Worm (Caenorhabditis elegans) whole organism, young adult: ENCODE measurements around the gene Y67D2.2.

ENCODE experiments used
- B0336.3 ChIP-seq: fragments of 200-800 bp; sonication (Bioruptor generic); IDR thresholded peaks from 2 replicates; pipeline ENCODE4 v1.3.6; 2022; ENCODE audit warnings: missing genetic modification characterization, missing compliant biosample characterization
- C06A6.2 ChIP-seq: fragments of 200-800 bp; sonication (Bioruptor generic); conservative IDR thresholded peaks from 2 replicates; pipeline ENCODE4 v1.3.6; 2022; ENCODE audit warnings: missing genetic modification characterization, missing compliant biosample characterization
- C17E4.6 ChIP-seq: fragments of 200-800 bp; sonication (Bioruptor generic); IDR thresholded peaks from 2 replicates; pipeline ENCODE4 v1.3.6; 2022; ENCODE audit warnings: missing genetic modification reagents, missing genetic modification characterization, missing compliant biosample characterization
- F33H1.4 ChIP-seq: fragments of 200-800 bp; sonication (Bioruptor generic); IDR thresholded peaks from 2 replicates; pipeline ENCODE4 v1.3.6; 2022; ENCODE audit warnings: missing genetic modification reagents, missing genetic modification characterization, missing compliant biosample characterization
- F37B4.10 ChIP-seq: fragments of 200-800 bp; sonication (Bioruptor generic); IDR thresholded peaks from 2 replicates; pipeline ENCODE4 v1.3.6; 2022; ENCODE audit warnings: missing genetic modification characterization, missing compliant biosample characterization
- F49E8.2 ChIP-seq: sonication (generic microtip); optimal IDR thresholded peaks from 3 replicates; lab custom pipeline; 2017; ENCODE audit warnings: missing genetic modification characterization, mild to moderate bottlenecking, missing compliant biosample characterization, antibody characterized with exemption, moderate library complexity; ENCODE audit not compliant: insufficient read depth
- F55B11.4 ChIP-seq: sonication (generic microtip); optimal IDR thresholded peaks from 2 replicates; lab custom pipeline; 2016; ENCODE audit warnings: missing compliant biosample characterization, missing genetic modification characterization, borderline replicate concordance; ENCODE audit not compliant: insufficient read depth
- F57C9.4 ChIP-seq: sonication (generic microtip); optimal IDR thresholded peaks from 2 replicates; lab custom pipeline; 2017; ENCODE audit warnings: mild to moderate bottlenecking, missing genetic modification characterization, missing compliant biosample characterization
- K12H6.12 ChIP-seq: fragments of 200-800 bp; sonication (Bioruptor generic); optimal IDR thresholded peaks from 2 replicates; lab custom pipeline; 2018; ENCODE audit warnings: mild to moderate bottlenecking, missing genetic modification characterization, missing compliant biosample characterization
- T26A5.8 ChIP-seq: sonication (generic microtip); optimal IDR thresholded peaks from 2 replicates; lab custom pipeline; 2016; ENCODE audit warnings: missing genetic modification characterization, missing compliant biosample characterization
- Y56A3A.18 ChIP-seq: fragments of 200-800 bp; sonication (Bioruptor generic); IDR thresholded peaks from 2 replicates; pipeline ENCODE4 v1.3.6; 2022; ENCODE audit warnings: missing genetic modification reagents, missing genetic modification characterization, missing compliant biosample characterization
- Y67H2A.10 ChIP-seq: fragments of 200-800 bp; sonication (Bioruptor generic); conservative IDR thresholded peaks from 2 replicates; pipeline ENCODE4 v1.3.6; 2022; ENCODE audit warnings: missing genetic modification reagents, missing genetic modification characterization, missing compliant biosample characterization
- atf-7 ChIP-seq: sonication (generic microtip); optimal IDR thresholded peaks from 2 replicates; lab custom pipeline; 2017; ENCODE audit warnings: mild to moderate bottlenecking, missing genetic modification characterization, missing compliant biosample characterization
- attf-6 ChIP-seq: fragments of 200-800 bp; sonication (Bioruptor generic); IDR thresholded peaks from 2 replicates; pipeline ENCODE4 v1.3.6; 2022; ENCODE audit warnings: missing genetic modification reagents, missing genetic modification characterization, missing compliant biosample characterization
- ccch-3 ChIP-seq: fragments of 200-800 bp; sonication (Bioruptor generic); optimal IDR thresholded peaks from 2 replicates; lab custom pipeline; 2018; ENCODE audit warnings: mild to moderate bottlenecking, missing genetic modification characterization, missing compliant biosample characterization
- cebp-1 ChIP-seq, 2 experiments: fragments of 200-800 bp in 1 of 2; sonication (Bioruptor generic) in 1 of 2; sonication (generic microtip) in 1 of 2; IDR thresholded peaks in 1 of 2; optimal IDR thresholded peaks in 1 of 2; 2 replicates each; pipeline versions ENCODE4 v1.3.6 to Lab custom; 2017 to 2022; ENCODE audit warnings: missing compliant biosample characterization in 2 of 2, missing genetic modification characterization in 2 of 2, mild to moderate bottlenecking in 1 of 2, missing genetic modification reagents in 1 of 2, moderate library complexity in 1 of 2
- cebp-2 ChIP-seq: fragments of 200-800 bp; sonication (Bioruptor generic); IDR thresholded peaks from 2 replicates; pipeline ENCODE4 v1.3.6; 2022; ENCODE audit warnings: missing genetic modification characterization, missing compliant biosample characterization
- ceh-40 ChIP-seq: fragments of 200-800 bp; sonication (Bioruptor generic); IDR thresholded peaks from 2 replicates; pipeline ENCODE4 v1.3.6; 2022; ENCODE audit warnings: missing genetic modification characterization, missing compliant biosample characterization
- ceh-58 ChIP-seq: fragments of 200-800 bp; sonication (Bioruptor generic); IDR thresholded peaks from 2 replicates; pipeline ENCODE4 v1.3.6; 2022; ENCODE audit warnings: missing genetic modification characterization, missing compliant biosample characterization
- ceh-79 ChIP-seq: sonication (generic microtip); optimal IDR thresholded peaks from 2 replicates; lab custom pipeline; 2017; ENCODE audit warnings: mild to moderate bottlenecking, missing genetic modification characterization, missing compliant biosample characterization
- dox-1 ChIP-seq: fragments of 200-800 bp; sonication (Bioruptor generic); IDR thresholded peaks from 2 replicates; pipeline ENCODE4 v1.3.6; 2022; ENCODE audit warnings: missing genetic modification reagents, missing genetic modification characterization, missing compliant biosample characterization
- dpff-1 ChIP-seq: sonication (generic microtip); optimal IDR thresholded peaks from 2 replicates; lab custom pipeline; 2017; ENCODE audit warnings: mild to moderate bottlenecking, missing genetic modification characterization, missing compliant biosample characterization
- efl-1 ChIP-seq: fragments of 150-350 bp; optimal IDR thresholded peaks from 2 replicates; lab custom pipeline; 2014; ENCODE audit warnings: missing biosample characterization, missing genetic modification reagents, missing genetic modification characterization
- egrh-3 ChIP-seq: fragments of 200-800 bp; sonication (Bioruptor generic); IDR thresholded peaks from 2 replicates; pipeline ENCODE4 v1.3.6; 2022; ENCODE audit warnings: missing genetic modification reagents, missing genetic modification characterization, missing compliant biosample characterization
- gei-17 ChIP-seq: fragments of 200-800 bp; sonication (Bioruptor generic); optimal IDR thresholded peaks from 2 replicates; lab custom pipeline; 2018; ENCODE audit warnings: mild to moderate bottlenecking, missing genetic modification characterization, missing compliant biosample characterization
- him-1 ChIP-seq: sonication (generic microtip); optimal IDR thresholded peaks from 2 replicates; lab custom pipeline; 2016; ENCODE audit warnings: missing genotype, missing genetic modification reagents, missing genetic modification characterization, missing compliant biosample characterization
- hlh-12 ChIP-seq: sonication (generic microtip); optimal IDR thresholded peaks from 2 replicates; lab custom pipeline; 2016; ENCODE audit warnings: missing genetic modification characterization, missing compliant biosample characterization
- hlh-26 ChIP-seq: fragments of 200-800 bp; sonication (Bioruptor generic); conservative IDR thresholded peaks from 2 replicates; pipeline ENCODE4 v1.3.6; 2022; ENCODE audit warnings: missing genetic modification reagents, missing genetic modification characterization, missing compliant biosample characterization
- hmg-1.2 ChIP-seq: fragments of 200-800 bp; sonication (Bioruptor generic); IDR thresholded peaks from 2 replicates; pipeline ENCODE4 v1.3.6; 2022; ENCODE audit warnings: missing genetic modification reagents, missing genetic modification characterization, missing compliant biosample characterization
- lsl-1 ChIP-seq: fragments of 200-800 bp; sonication (Bioruptor generic); optimal IDR thresholded peaks from 2 replicates; lab custom pipeline; 2018; ENCODE audit warnings: mild to moderate bottlenecking, missing genetic modification characterization, moderate library complexity, missing compliant biosample characterization
- lsy-27 ChIP-seq: sonication (generic microtip); optimal IDR thresholded peaks from 2 replicates; lab custom pipeline; 2017; ENCODE audit warnings: missing genetic modification characterization, mild to moderate bottlenecking, missing compliant biosample characterization, antibody characterized with exemption, missing genotype, borderline replicate concordance; ENCODE audit not compliant: insufficient read depth
- madf-3 ChIP-seq: fragments of 200-800 bp; sonication (Bioruptor generic); IDR thresholded peaks from 2 replicates; pipeline ENCODE4 v1.3.6; 2022; ENCODE audit warnings: missing genetic modification reagents, missing genetic modification characterization, missing compliant biosample characterization
- mel-28 ChIP-seq: sonication (generic microtip); optimal IDR thresholded peaks from 2 replicates; lab custom pipeline; 2016; ENCODE audit warnings: borderline replicate concordance, mild to moderate bottlenecking, missing genetic modification characterization, missing compliant biosample characterization
- mes-4 ChIP-seq: sonication (generic microtip); optimal IDR thresholded peaks from 2 replicates; lab custom pipeline; 2016; ENCODE audit warnings: missing genotype, missing genetic modification characterization, missing compliant biosample characterization
- mxl-1 ChIP-seq: sonication (generic microtip); optimal IDR thresholded peaks from 2 replicates; lab custom pipeline; 2016; ENCODE audit warnings: missing genetic modification characterization, missing compliant biosample characterization
- nhr-120 ChIP-seq: fragments of 200-800 bp; sonication (Bioruptor generic); IDR thresholded peaks from 2 replicates; pipeline ENCODE4 v1.3.6; 2022; ENCODE audit warnings: missing genetic modification characterization, missing compliant biosample characterization
- nhr-90 ChIP-seq: sonication (generic microtip); optimal IDR thresholded peaks from 2 replicates; lab custom pipeline; 2016; ENCODE audit warnings: missing genotype, mild to moderate bottlenecking, missing genetic modification characterization, missing compliant biosample characterization
- pha-4 ChIP-seq: fragments of 150-350 bp; sonication (generic microtip); optimal IDR thresholded peaks from 2 replicates; lab custom pipeline; 2014; ENCODE audit warnings: missing biosample characterization, missing genetic modification reagents, missing genetic modification characterization
- rcor-1 ChIP-seq: fragments of 200-800 bp; sonication (Bioruptor generic); IDR thresholded peaks from 2 replicates; pipeline ENCODE4 v1.3.6; 2022; ENCODE audit warnings: missing genetic modification reagents, missing genetic modification characterization, missing compliant biosample characterization
- snpc-4 ChIP-seq, 5 experiments: fragments of 150-350 bp in 1 of 5; sonication (generic microtip) in 4 of 5; optimal IDR thresholded peaks; 2 replicates each; lab custom pipeline; 2014 to 2018; ENCODE audit warnings: missing genetic modification characterization in 5 of 5, missing biosample characterization in 3 of 5, antibody characterized with exemption in 2 of 5, mild to moderate bottlenecking in 2 of 5, missing compliant biosample characterization in 2 of 5, missing genotype in 2 of 5, moderate library complexity in 2 of 5, missing genetic modification reagents in 1 of 5
- tbx-9 ChIP-seq: sonication (generic microtip); optimal IDR thresholded peaks from 2 replicates; lab custom pipeline; 2016; ENCODE audit warnings: borderline replicate concordance, missing genetic modification characterization, inconsistent platforms, missing compliant biosample characterization
- tlf-1 ChIP-seq: fragments of 200-800 bp; sonication (Bioruptor generic); optimal IDR thresholded peaks from 2 replicates; lab custom pipeline; 2018; ENCODE audit warnings: mild to moderate bottlenecking, missing genetic modification characterization, missing compliant biosample characterization
- unc-62 ChIP-seq: fragments of 150-350 bp; optimal IDR thresholded peaks from 2 replicates; lab custom pipeline; 2014; ENCODE audit warnings: missing biosample characterization, missing genetic modification reagents, missing genetic modification characterization
- zfh-2 ChIP-seq: fragments of 200-800 bp; sonication (Bioruptor generic); conservative IDR thresholded peaks from 2 replicates; pipeline ENCODE4 v1.3.6; 2022; ENCODE audit warnings: missing genetic modification reagents, missing genetic modification characterization, missing compliant biosample characterization
- ztf-22 ChIP-seq: fragments of 200-800 bp; sonication (Bioruptor generic); optimal IDR thresholded peaks from 2 replicates; lab custom pipeline; 2018; ENCODE audit warnings: mild to moderate bottlenecking, missing genetic modification characterization, moderate library complexity, missing compliant biosample characterization
- ztf-28 ChIP-seq: fragments of 200-800 bp; sonication (Bioruptor generic); IDR thresholded peaks from 2 replicates; pipeline ENCODE4 v1.3.6; 2022; ENCODE audit warnings: missing genetic modification reagents, missing genetic modification characterization, missing compliant biosample characterization
- ztf-3 ChIP-seq: fragments of 200-800 bp; sonication (Bioruptor generic); optimal IDR thresholded peaks from 2 replicates; lab custom pipeline; 2018; ENCODE audit warnings: mild to moderate bottlenecking, missing genetic modification characterization, missing compliant biosample characterization

The Y67D2.2 gene

ce11 chrIII:1604514-1604976 is 45.9 kb downstream of the Y67D2.2 start, which contains the start of gene Y22D7AL.6:
TSS of gene Y22D7AL.6 (plus strand) at chrIII:1604926.
- TF ChIP-seq nhr-120 (GFP tag; lab: Robert Waterston, UW) (0 out of 2 replicates have a peak, but pooled peaks have one; percentile 48), ztf-3 (GFP tag; lab: Kevin White, UChicago) (no peak), hmg-1.2 (peak; percentile 72), mxl-1 (peak; percentile 74), F33H1.4 (peak; percentile 51), hlh-26 (GFP tag; lab: Robert Waterston, UW) (no peak), cebp-1 (GFP tag; IDR thresholded peaks at IDR 0.05; lab: Robert Waterston, UW) (no peak), cebp-1 (tag; optimal IDR thresholded peaks at IDR 0.05; lab: Kevin White, UChicago) (peak; percentile 60), Y56A3A.18 (peak; percentile 69; the same call in 1 of the 2 replicates), mel-28 (tag; lab: Kevin White, UChicago) (no peak), F57C9.4 (tag; lab: Kevin White, UChicago) (no peak), tbx-9 (tag; lab: Kevin White, UChicago) (no peak), ztf-28 (GFP tag; lab: Robert Waterston, UW) (peak; percentile 45; the same call in 1 of the 2 replicates), ccch-3 (GFP tag; lab: Kevin White, UChicago) (no peak), tlf-1 (GFP tag; lab: Kevin White, UChicago) (peak; percentile 44), attf-6 (GFP tag; lab: Robert Waterston, UW) (0 out of 2 replicates have a peak, but pooled peaks have one; percentile 32), T26A5.8 (peak; percentile 48), nhr-90 (tag; lab: Kevin White, UChicago) (peak; percentile 84), snpc-4 (GFP tag; optimal IDR thresholded peaks at IDR 0.05; lab: Kevin White, UChicago) (peak; percentile 54), snpc-4 (tag; optimal IDR thresholded peaks at IDR 0.05; lab: Kevin White, UChicago) (peak in 2 of 4 experiments; percentile 37 to 47), mes-4 (tag; lab: Kevin White, UChicago) (peak; percentile 64), C06A6.2 (GFP tag; lab: Robert Waterston, UW) (no peak), ztf-22 (GFP tag; lab: Kevin White, UChicago) (no peak), atf-7 (tag; lab: Kevin White, UChicago) (peak; percentile 62), gei-17 (GFP tag; lab: Kevin White, UChicago) (peak; percentile 26), C17E4.6 (GFP tag; lab: Robert Waterston, UW) (peak; percentile 61; the same call in 1 of the 2 replicates), ceh-58 (GFP tag; lab: Robert Waterston, UW) (no peak), egrh-3 (GFP tag; lab: Robert Waterston, UW) (peak; percentile 46; the same call in 1 of the 2 replicates), madf-3 (GFP tag; lab: Robert Waterston, UW) (0 out of 2 replicates have a peak, but pooled peaks have one; percentile 67), ceh-40 (GFP tag; lab: Robert Waterston, UW) (no peak; the same call in 1 of the 2 replicates), pha-4 (tag; lab: Kevin White, UChicago) (no peak), unc-62 (GFP tag; lab: Kevin White, UChicago) (no peak), him-1 (tag; lab: Kevin White, UChicago) (peak; percentile 15), F37B4.10 (GFP tag; lab: Robert Waterston, UW) (no peak), dox-1 (peak; percentile 81), dpff-1 (tag; lab: Kevin White, UChicago) (no peak), rcor-1 (GFP tag; lab: Robert Waterston, UW) (peak; percentile 67), K12H6.12 (tag; lab: Kevin White, UChicago) (peak; percentile 53), ceh-79 (tag; lab: Kevin White, UChicago) (peak; percentile 14), lsy-27 (tag; lab: Kevin White, UChicago) (peak; percentile 35), hlh-12 (tag; lab: Kevin White, UChicago) (no peak), F55B11.4 (tag; lab: Kevin White, UChicago) (no peak), B0336.3 (GFP tag; lab: Robert Waterston, UW) (peak; percentile 71), Y67H2A.10 (GFP tag; lab: Robert Waterston, UW) (peak; percentile 53; the same call in 1 of the 2 replicates), lsl-1 (GFP tag; lab: Kevin White, UChicago) (peak; percentile 65), cebp-2 (GFP tag; lab: Robert Waterston, UW) (0 out of 2 replicates have a peak, but pooled peaks have one; percentile 63), efl-1 (no peak), F49E8.2 (tag; lab: Kevin White, UChicago) (peak; percentile 61), zfh-2 (GFP tag; lab: Robert Waterston, UW) (peak; percentile 67; the same call in 1 of the 2 replicates)
